Fruit fly (Drosophila melanogaster): ENCODE data around the gene CG8773.

- TF ChIP-seq CG17806 (tag; optimal IDR thresholded peaks at IDR 0.05) (no peak), Snoo (tag; optimal IDR thresholded peaks at IDR 0.05) (no peak), CG8301 (tag; optimal IDR thresholded peaks at IDR 0.05) (no peak), Ets98B (GFP tag; IDR thresholded peaks at IDR 0.05) (no peak), CG15710 (tag; optimal IDR thresholded peaks at IDR 0.05) (no peak), CG14655 (GFP tag; optimal IDR thresholded peaks at IDR 0.05) (no peak), CG10348 (GFP tag; IDR thresholded peaks at IDR 0.05) (no peak), EcR (GFP tag; optimal IDR thresholded peaks at IDR 0.05) (no peak), Pif1B (GFP tag; optimal IDR thresholded peaks at IDR 0.05) (no peak), CG13204 (GFP tag; optimal IDR thresholded peaks at IDR 0.05) (no peak), CG12605 (GFP tag; IDR thresholded peaks at IDR 0.05) (no peak)
Observed at dm6 chr3R:13333031-13333430, 38.5 kb downstream of the CG8773 start.
